Fruit fly (Drosophila melanogaster) whole organism, wandering third instar larva: Measurements from ENCODE around the gene Ir7f.

Source experiments
- Abd-B ChIP-seq: fragments of >200 bp; optimal IDR thresholded peaks from 2 replicates; lab custom pipeline; 2017; ENCODE audit warnings: missing biosample characterization, missing genetic modification characterization
- Dif ChIP-seq: fragments of 200-275, 200-300 bp; sonication (Bioruptor generic); optimal IDR thresholded peaks from 2 replicates; lab custom pipeline; 2018; ENCODE audit warnings: missing biosample characterization, missing genetic modification characterization; ENCODE audit not compliant: partially characterized antibody
- Hr78 ChIP-seq: fragments of >200 bp; optimal IDR thresholded peaks from 2 replicates; lab custom pipeline; 2017; ENCODE audit warnings: missing biosample characterization, missing genetic modification characterization
- Myc ChIP-seq: fragments of >200 bp; optimal IDR thresholded peaks from 2 replicates; lab custom pipeline; 2017
- h ChIP-seq: fragments of 200-800 bp; sonication (Bioruptor generic); optimal IDR thresholded peaks from 3 replicates; lab custom pipeline; 2016; ENCODE audit warnings: missing biosample characterization, mild to moderate bottlenecking, missing genetic modification characterization
- jim ChIP-seq: fragments of 175-275, 200-325 bp; sonication (Bioruptor generic); optimal IDR thresholded peaks from 2 replicates; lab custom pipeline; 2016; ENCODE audit warnings: missing biosample characterization, mild to moderate bottlenecking, missing genetic modification characterization

- TF ChIP-seq Dif (GFP tag; lab: Kevin White, UChicago), result no peak
- TF ChIP-seq jim (GFP tag; lab: Kevin White, UChicago), result no peak
- TF ChIP-seq Myc (lab: Kevin White, UChicago), result no peak
- no peak for TF ChIP-seq Hr78
- no peak for TF ChIP-seq Abd-B (GFP tag; lab: Kevin White, UChicago)
- no peak for TF ChIP-seq h
These were observed 41.1 kb upstream of the Ir7f start for dm6 chrX:7924913-7925312.
